Worm (Caenorhabditis elegans): Measurements from ENCODE around the gene F29B9.1.

DNA sequence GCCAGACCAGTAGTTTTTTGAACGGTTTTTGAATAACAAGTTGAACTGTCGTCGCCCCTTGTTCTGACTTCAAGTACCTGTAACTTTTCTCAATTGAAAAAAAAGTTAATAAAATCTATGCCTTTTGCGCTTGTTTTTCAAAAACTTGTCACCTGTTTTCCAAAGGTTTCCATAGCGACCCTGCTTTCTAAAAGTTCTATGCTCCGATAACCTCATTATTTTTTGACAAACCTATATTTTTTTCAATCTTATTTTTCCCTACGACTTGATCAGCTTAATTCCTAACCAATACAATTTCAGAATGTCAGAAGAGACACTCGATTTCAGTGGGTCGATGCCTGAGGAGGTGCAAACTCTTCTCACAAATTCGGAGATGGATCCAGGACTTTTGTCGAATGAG, 17.8 kb upstream of the F29B9.1 start, which contains the start of gene F29B9.8:
- TF ChIP-seq ets-4 (tag; optimal IDR thresholded peaks at IDR 0.05) (no peak), unc-55 (GFP tag; optimal IDR thresholded peaks at IDR 0.05) (no peak), T23F11.4 (GFP tag; optimal IDR thresholded peaks at IDR 0.05) (no peak), sox-4 (tag; optimal IDR thresholded peaks at IDR 0.05) (no peak), gmeb-2 (tag; optimal IDR thresholded peaks at IDR 0.05) (no peak), pha-4 (tag; optimal IDR thresholded peaks at IDR 0.05) (no peak), ceh-31 (tag; optimal IDR thresholded peaks at IDR 0.05) (no peak)
